Worm (Caenorhabditis elegans) whole organism, late embryonic: Measurements from ENCODE around the gene pcm-1.

Source experiments
- C38D4.7 ChIP-seq: fragments of 200-800 bp; sonication (Bioruptor generic); optimal IDR thresholded peaks from 2 replicates; lab custom pipeline; 2018; ENCODE audit warnings: mild to moderate bottlenecking, missing genetic modification characterization, moderate library complexity, missing compliant biosample characterization
- F13H6.1 ChIP-seq: sonication (generic microtip); optimal IDR thresholded peaks from 2 replicates; lab custom pipeline; 2016; ENCODE audit warnings: missing genetic modification characterization, missing compliant biosample characterization
- K02D7.2 ChIP-seq: sonication (generic microtip); optimal IDR thresholded peaks from 2 replicates; lab custom pipeline; 2017; ENCODE audit warnings: mild to moderate bottlenecking, missing genetic modification characterization, missing compliant biosample characterization
- T23F11.4 ChIP-seq: fragments of 200-800 bp; sonication (Bioruptor generic); optimal IDR thresholded peaks from 2 replicates; lab custom pipeline; 2018; ENCODE audit warnings: mild to moderate bottlenecking, missing genetic modification characterization, missing compliant biosample characterization
- ceh-14 ChIP-seq: sonication (generic microtip); optimal IDR thresholded peaks from 2 replicates; lab custom pipeline; 2016; ENCODE audit warnings: missing genotype, missing genetic modification characterization, missing compliant biosample characterization
- ceh-18 ChIP-seq: sonication (generic microtip); optimal IDR thresholded peaks from 2 replicates; lab custom pipeline; 2016; ENCODE audit warnings: missing genetic modification characterization, missing compliant biosample characterization
- ceh-19 ChIP-seq: fragments of 200-800 bp; sonication (Bioruptor generic); optimal IDR thresholded peaks from 2 replicates; lab custom pipeline; 2018; ENCODE audit warnings: mild to moderate bottlenecking, missing genetic modification characterization, missing compliant biosample characterization
- ceh-2 ChIP-seq: sonication (generic microtip); optimal IDR thresholded peaks from 2 replicates; lab custom pipeline; 2016; ENCODE audit warnings: missing genotype, missing genetic modification characterization, missing compliant biosample characterization
- ceh-30 ChIP-seq: fragments of 150-350 bp; optimal IDR thresholded peaks from 2 replicates; lab custom pipeline; 2014; ENCODE audit warnings: missing biosample characterization, missing genetic modification characterization
- ceh-31 ChIP-seq: sonication (generic microtip); optimal IDR thresholded peaks from 2 replicates; lab custom pipeline; 2016; ENCODE audit warnings: missing genetic modification characterization, missing compliant biosample characterization
- ceh-34 ChIP-seq: sonication (generic microtip); optimal IDR thresholded peaks from 2 replicates; lab custom pipeline; 2016; ENCODE audit warnings: mild to moderate bottlenecking, missing genetic modification characterization, missing compliant biosample characterization
- ceh-45 ChIP-seq: fragments of 200-800 bp; sonication (Bioruptor generic); IDR thresholded peaks from 2 replicates; pipeline ENCODE4 v1.3.6; 2022; ENCODE audit warnings: missing genetic modification reagents, missing genetic modification characterization, missing compliant biosample characterization
- ceh-48 ChIP-seq: sonication (generic microtip); optimal IDR thresholded peaks from 2 replicates; lab custom pipeline; 2016; ENCODE audit warnings: missing genetic modification characterization, inconsistent platforms, missing compliant biosample characterization
- ceh-6 ChIP-seq: fragments of 200-800 bp; sonication (Bioruptor generic); optimal IDR thresholded peaks from 2 replicates; lab custom pipeline; 2018; ENCODE audit warnings: mild to moderate bottlenecking, missing genetic modification characterization, missing compliant biosample characterization
- ceh-9 ChIP-seq: sonication (generic microtip); optimal IDR thresholded peaks from 2 replicates; lab custom pipeline; 2016; ENCODE audit warnings: mild to moderate bottlenecking, missing genetic modification characterization, inconsistent platforms, missing compliant biosample characterization
- dmd-4 ChIP-seq: sonication (generic microtip); optimal IDR thresholded peaks from 2 replicates; lab custom pipeline; 2016; ENCODE audit warnings: borderline replicate concordance, missing genetic modification characterization, missing compliant biosample characterization
- elt-2 ChIP-seq: sonication (generic microtip); optimal IDR thresholded peaks from 2 replicates; lab custom pipeline; 2016; ENCODE audit warnings: missing genetic modification reagents, missing genetic modification characterization, missing compliant biosample characterization
- elt-4 ChIP-seq: sonication (generic microtip); optimal IDR thresholded peaks from 2 replicates; lab custom pipeline; 2016; ENCODE audit warnings: missing genetic modification characterization, missing compliant biosample characterization
- ets-4 ChIP-seq: sonication (generic microtip); optimal IDR thresholded peaks from 2 replicates; lab custom pipeline; 2016; ENCODE audit warnings: missing genetic modification characterization, missing compliant biosample characterization
- fax-1 ChIP-seq: sonication (generic microtip); optimal IDR thresholded peaks from 2 replicates; lab custom pipeline; 2016; ENCODE audit warnings: missing genotype, missing genetic modification characterization, missing compliant biosample characterization
- fkh-6 ChIP-seq: sonication (generic microtip); optimal IDR thresholded peaks from 2 replicates; lab custom pipeline; 2016; ENCODE audit warnings: missing genetic modification characterization, missing compliant biosample characterization
- gmeb-2 ChIP-seq: sonication (generic microtip); optimal IDR thresholded peaks from 2 replicates; lab custom pipeline; 2016; ENCODE audit warnings: missing genetic modification characterization, inconsistent platforms, missing compliant biosample characterization
- hlh-13 ChIP-seq: fragments of 200-800 bp; sonication (Bioruptor generic); optimal IDR thresholded peaks from 2 replicates; lab custom pipeline; 2018; ENCODE audit warnings: mild to moderate bottlenecking, missing genetic modification characterization, missing compliant biosample characterization
- hlh-15 ChIP-seq: sonication (generic microtip); optimal IDR thresholded peaks from 2 replicates; lab custom pipeline; 2016; ENCODE audit warnings: missing genetic modification characterization, missing compliant biosample characterization
- hlh-30 ChIP-seq: sonication (generic microtip); optimal IDR thresholded peaks from 2 replicates; lab custom pipeline; 2017; ENCODE audit warnings: antibody characterized with exemption, missing genetic modification characterization, missing compliant biosample characterization; ENCODE audit not compliant: insufficient read depth
- hlh-6 ChIP-seq: sonication (generic microtip); optimal IDR thresholded peaks from 2 replicates; lab custom pipeline; 2016; ENCODE audit warnings: missing genotype, missing genetic modification characterization, missing compliant biosample characterization
- hlh-8 ChIP-seq: sonication (generic microtip); optimal IDR thresholded peaks from 2 replicates; lab custom pipeline; 2016; ENCODE audit warnings: missing genotype, missing genetic modification characterization, missing compliant biosample characterization
- mec-3 ChIP-seq: sonication (generic microtip); optimal IDR thresholded peaks from 2 replicates; lab custom pipeline; 2016; ENCODE audit warnings: borderline replicate concordance, missing genetic modification characterization, missing compliant biosample characterization
- nfya-1 ChIP-seq: sonication (generic microtip); optimal IDR thresholded peaks from 2 replicates; lab custom pipeline; 2017; ENCODE audit warnings: missing genetic modification characterization, mild to moderate bottlenecking, missing compliant biosample characterization, antibody characterized with exemption, moderate library complexity
- nhr-232 ChIP-seq: sonication (generic microtip); optimal IDR thresholded peaks from 2 replicates; lab custom pipeline; 2016; ENCODE audit warnings: missing genetic modification characterization, missing compliant biosample characterization
- odd-2 ChIP-seq: sonication (generic microtip); optimal IDR thresholded peaks from 2 replicates; lab custom pipeline; 2017; ENCODE audit warnings: antibody characterized with exemption, mild to moderate bottlenecking, missing genetic modification characterization, missing compliant biosample characterization
- pag-3 ChIP-seq: sonication (generic microtip); optimal IDR thresholded peaks from 2 replicates; lab custom pipeline; 2016; ENCODE audit warnings: missing compliant biosample characterization, missing genetic modification characterization, borderline replicate concordance
- pros-1 ChIP-seq: fragments of 150-350 bp; optimal IDR thresholded peaks from 2 replicates; lab custom pipeline; 2014; ENCODE audit warnings: missing biosample characterization, missing genetic modification reagents, missing genetic modification characterization
- rnt-1 ChIP-seq: sonication (generic microtip); optimal IDR thresholded peaks from 2 replicates; lab custom pipeline; 2016; ENCODE audit warnings: missing genetic modification characterization, missing compliant biosample characterization
- sdc-2 ChIP-seq: sonication (generic microtip); optimal IDR thresholded peaks from 2 replicates; lab custom pipeline; 2016; ENCODE audit warnings: missing genotype, missing genetic modification characterization, missing compliant biosample characterization
- sox-4 ChIP-seq: sonication (generic microtip); optimal IDR thresholded peaks from 2 replicates; lab custom pipeline; 2017; ENCODE audit warnings: mild to moderate bottlenecking, missing genetic modification characterization, inconsistent platforms, missing compliant biosample characterization
- syd-9 ChIP-seq: sonication (generic microtip); optimal IDR thresholded peaks from 2 replicates; lab custom pipeline; 2016; ENCODE audit warnings: mild to moderate bottlenecking, missing genetic modification characterization, moderate library complexity, missing compliant biosample characterization
- tbx-2 ChIP-seq: sonication (generic microtip); optimal IDR thresholded peaks from 2 replicates; lab custom pipeline; 2016; ENCODE audit warnings: missing genetic modification characterization, missing compliant biosample characterization
- ttx-3 ChIP-seq: sonication (generic microtip); optimal IDR thresholded peaks from 2 replicates; lab custom pipeline; 2016; ENCODE audit warnings: missing genetic modification reagents, missing genetic modification characterization, missing compliant biosample characterization
- unc-42 ChIP-seq: sonication (generic microtip); optimal IDR thresholded peaks from 2 replicates; lab custom pipeline; 2016; ENCODE audit warnings: missing genotype, missing genetic modification characterization, missing compliant biosample characterization
- unc-55 ChIP-seq: sonication (generic microtip); optimal IDR thresholded peaks from 2 replicates; lab custom pipeline; 2017; ENCODE audit warnings: missing biosample characterization, missing genetic modification reagents, missing genetic modification characterization
- unc-86 ChIP-seq: sonication (generic microtip); optimal IDR thresholded peaks from 2 replicates; lab custom pipeline; 2016; ENCODE audit warnings: missing genetic modification characterization, missing compliant biosample characterization
- ztf-16 ChIP-seq: sonication (generic microtip); optimal IDR thresholded peaks from 2 replicates; lab custom pipeline; 2017; ENCODE audit warnings: missing genetic modification characterization, missing compliant biosample characterization

Gene pcm-1

DNA sequence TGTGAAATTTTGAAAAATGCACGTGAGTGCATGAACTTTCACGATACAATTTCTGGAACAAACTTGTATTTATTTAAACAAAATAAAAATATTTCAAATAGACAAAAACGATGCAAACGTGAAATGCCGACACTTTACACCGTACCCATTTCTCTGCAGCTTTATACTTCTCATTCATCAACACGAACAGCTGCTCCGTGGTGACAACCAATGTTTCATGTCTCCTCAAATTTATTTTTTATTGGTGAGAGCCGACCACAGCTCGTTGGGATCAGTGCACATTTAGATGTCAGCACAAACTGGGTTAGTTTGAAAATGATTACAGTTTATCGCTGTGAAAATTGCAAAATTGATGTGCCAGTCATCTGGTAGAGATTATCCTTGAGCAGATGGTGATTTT, 31.9 kb upstream of the pcm-1 start:
- TF ChIP-seq unc-86 (tag; lab: Kevin White, UChicago), result no peak
- TF ChIP-seq ceh-2 (tag; lab: Kevin White, UChicago), result no peak
- no peak for TF ChIP-seq ttx-3 (tag; lab: Kevin White, UChicago)
- TF ChIP-seq unc-55 (GFP tag; lab: Kevin White, UChicago), result peak; percentile 84
- no peak for TF ChIP-seq ceh-14 (tag; lab: Kevin White, UChicago)
- peak; percentile 39 for TF ChIP-seq rnt-1 (tag; lab: Kevin White, UChicago)

DNA sequence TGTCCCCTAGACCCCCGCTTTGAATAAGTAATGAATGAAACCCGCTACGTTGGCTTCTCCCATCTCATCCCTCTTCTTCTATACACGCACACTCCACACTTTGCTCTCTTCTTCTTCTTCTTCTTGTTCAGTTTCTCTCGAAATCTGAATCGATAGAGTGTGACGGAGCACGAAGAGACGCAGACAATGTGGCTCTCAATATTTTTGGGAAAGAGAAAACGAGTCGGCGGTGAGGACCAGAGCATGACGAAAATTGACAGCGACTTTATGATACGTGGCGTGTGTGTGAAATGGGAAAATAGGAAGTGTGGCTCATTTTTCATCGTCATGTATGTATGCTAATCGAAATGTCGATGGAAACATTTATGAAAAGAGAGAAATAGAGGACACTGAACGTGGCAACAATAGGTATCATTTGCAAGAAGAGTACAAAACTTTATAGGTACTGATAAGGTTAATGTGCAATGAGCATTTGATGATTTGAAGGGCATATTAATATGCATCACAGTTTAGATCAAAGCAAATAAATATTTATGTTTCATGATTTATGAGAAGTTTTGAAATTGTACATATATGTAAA, 27.9 kb upstream of the pcm-1 start:
- TF ChIP-seq K02D7.2 (tag; lab: Kevin White, UChicago) (no peak), pros-1 (tag; lab: Kevin White, UChicago) (peak; percentile 3), tbx-2 (peak; percentile 50), ceh-45 (GFP tag; lab: Robert Waterston, UW) (no peak), rnt-1 (tag; lab: Kevin White, UChicago) (peak; percentile 54), nfya-1 (tag; lab: Kevin White, UChicago) (peak; percentile 55), gmeb-2 (no peak), hlh-13 (no peak), odd-2 (tag; lab: Kevin White, UChicago) (no peak), pag-3 (no peak), mec-3 (tag; lab: Kevin White, UChicago) (no peak), hlh-15 (tag; lab: Kevin White, UChicago) (no peak), hlh-30 (tag; lab: Kevin White, UChicago) (no peak), ceh-18 (tag; lab: Kevin White, UChicago) (peak; percentile 69), ceh-34 (peak; percentile 69), ceh-31 (peak; percentile 53), elt-4 (tag; lab: Kevin White, UChicago) (no peak), syd-9 (peak; percentile 41), nhr-232 (tag; lab: Kevin White, UChicago) (no peak), ceh-2 (tag; lab: Kevin White, UChicago) (no peak), unc-55 (GFP tag; lab: Kevin White, UChicago) (peak; percentile 94), fkh-6 (tag; lab: Kevin White, UChicago) (no peak), elt-2 (tag; lab: Kevin White, UChicago) (peak; percentile 47), ceh-30 (tag; lab: Kevin White, UChicago) (no peak), T23F11.4 (GFP tag; lab: Kevin White, UChicago) (no peak), ceh-19 (GFP tag; lab: Kevin White, UChicago) (no peak), ztf-16 (tag; lab: Kevin White, UChicago) (no peak), hlh-8 (tag; lab: Kevin White, UChicago) (peak; percentile 35), unc-42 (tag; lab: Kevin White, UChicago) (peak; percentile 80), ceh-48 (tag; lab: Kevin White, UChicago) (peak; percentile 73), C38D4.7 (GFP tag; lab: Kevin White, UChicago) (no peak), ceh-14 (tag; lab: Kevin White, UChicago) (peak; percentile 63), ets-4 (no peak), dmd-4 (tag; lab: Kevin White, UChicago) (no peak), sox-4 (no peak), sdc-2 (tag; lab: Kevin White, UChicago) (no peak), ceh-6 (GFP tag; lab: Kevin White, UChicago) (no peak), hlh-6 (tag; lab: Kevin White, UChicago) (no peak), F13H6.1 (no peak), ceh-9 (tag; lab: Kevin White, UChicago) (no peak), fax-1 (tag; lab: Kevin White, UChicago) (no peak)
- TF ChIP-seq, all 69 proteins: peak for 14
